Worm (Caenorhabditis elegans): ENCODE results near the gene srx-90.

- TF ChIP-seq jun-1 (tag; optimal IDR thresholded peaks at IDR 0.05) (no peak), zfp-2 (tag; optimal IDR thresholded peaks at IDR 0.05) (no peak), nhr-237 (tag; optimal IDR thresholded peaks at IDR 0.05) (no peak), aha-1 (tag) (no peak), lin-38 (GFP tag; IDR thresholded peaks at IDR 0.05) (no peak; the same call in 1 of the 2 replicates), ceh-82 (tag; optimal IDR thresholded peaks at IDR 0.05) (no peak), Y5F2A.4 (GFP tag; optimal IDR thresholded peaks at IDR 0.05) (no peak), vab-7 (GFP tag; IDR thresholded peaks at IDR 0.05) (no peak), unc-39 (tag; optimal IDR thresholded peaks at IDR 0.05) (no peak), ces-1 (GFP tag; optimal IDR thresholded peaks at IDR 0.05) (no peak), hif-1 (tag; optimal IDR thresholded peaks at IDR 0.05) (no peak), nhr-10 (tag; optimal IDR thresholded peaks at IDR 0.05) (no peak), lin-15B (tag; optimal IDR thresholded peaks at IDR 0.05) (no peak)
These were observed 26.7 kb upstream of the srx-90 start, which contains the start of gene duo-1 for ce11 chrV:11554260-11554659.
